Worm (Caenorhabditis elegans) whole organism, young adult: ENCODE data around the gene hphd-1.

Experiments used
- F10E7.11 ChIP-seq: sonication (generic microtip); optimal IDR thresholded peaks from 2 replicates; lab custom pipeline; 2017; ENCODE audit warnings: mild to moderate bottlenecking, missing genetic modification characterization, moderate library complexity, missing compliant biosample characterization
- bed-2 ChIP-seq: fragments of 200-800 bp; sonication (Bioruptor generic); IDR thresholded peaks from 2 replicates; pipeline ENCODE4 v1.3.6; 2022; ENCODE audit warnings: missing genetic modification reagents, missing genetic modification characterization, missing compliant biosample characterization
- cebp-1 ChIP-seq, 2 experiments: fragments of 200-800 bp in 1 of 2; sonication (Bioruptor generic) in 1 of 2; sonication (generic microtip) in 1 of 2; IDR thresholded peaks in 1 of 2; optimal IDR thresholded peaks in 1 of 2; 2 replicates each; pipeline versions ENCODE4 v1.3.6 to Lab custom; 2017 to 2022; ENCODE audit warnings: missing compliant biosample characterization in 2 of 2, missing genetic modification characterization in 2 of 2, mild to moderate bottlenecking in 1 of 2, missing genetic modification reagents in 1 of 2, moderate library complexity in 1 of 2
- ceh-79 ChIP-seq: sonication (generic microtip); optimal IDR thresholded peaks from 2 replicates; lab custom pipeline; 2017; ENCODE audit warnings: mild to moderate bottlenecking, missing genetic modification characterization, missing compliant biosample characterization
- efl-1 ChIP-seq: fragments of 150-350 bp; optimal IDR thresholded peaks from 2 replicates; lab custom pipeline; 2014; ENCODE audit warnings: missing biosample characterization, missing genetic modification reagents, missing genetic modification characterization
- egl-18 ChIP-seq: fragments of 200-800 bp; sonication (Bioruptor generic); IDR thresholded peaks from 2 replicates; pipeline ENCODE4 v1.3.6; 2022; ENCODE audit warnings: missing genetic modification reagents, missing genetic modification characterization, missing compliant biosample characterization
- ets-4 ChIP-seq: fragments of 200-800 bp; sonication (Bioruptor generic); optimal IDR thresholded peaks from 2 replicates; lab custom pipeline; 2018; ENCODE audit warnings: mild to moderate bottlenecking, missing genetic modification characterization, missing compliant biosample characterization
- mel-28 ChIP-seq: sonication (generic microtip); optimal IDR thresholded peaks from 2 replicates; lab custom pipeline; 2016; ENCODE audit warnings: borderline replicate concordance, mild to moderate bottlenecking, missing genetic modification characterization, missing compliant biosample characterization
- mxl-1 ChIP-seq: sonication (generic microtip); optimal IDR thresholded peaks from 2 replicates; lab custom pipeline; 2016; ENCODE audit warnings: missing genetic modification characterization, missing compliant biosample characterization
- nfya-1 ChIP-seq: sonication (generic microtip); optimal IDR thresholded peaks from 2 replicates; lab custom pipeline; 2017; ENCODE audit warnings: antibody characterized with exemption, missing compliant biosample characterization, missing genetic modification characterization, borderline replicate concordance; ENCODE audit not compliant: insufficient read depth
- nhr-120 ChIP-seq: fragments of 200-800 bp; sonication (Bioruptor generic); IDR thresholded peaks from 2 replicates; pipeline ENCODE4 v1.3.6; 2022; ENCODE audit warnings: missing genetic modification characterization, missing compliant biosample characterization
- nhr-179 ChIP-seq: sonication (generic microtip); optimal IDR thresholded peaks from 2 replicates; lab custom pipeline; 2016; ENCODE audit warnings: mild to moderate bottlenecking, missing genetic modification characterization, missing compliant biosample characterization
- repo-1 ChIP-seq: sonication (generic microtip); optimal IDR thresholded peaks from 2 replicates; lab custom pipeline; 2017; ENCODE audit warnings: mild to moderate bottlenecking, missing genetic modification characterization, missing compliant biosample characterization

DNA sequence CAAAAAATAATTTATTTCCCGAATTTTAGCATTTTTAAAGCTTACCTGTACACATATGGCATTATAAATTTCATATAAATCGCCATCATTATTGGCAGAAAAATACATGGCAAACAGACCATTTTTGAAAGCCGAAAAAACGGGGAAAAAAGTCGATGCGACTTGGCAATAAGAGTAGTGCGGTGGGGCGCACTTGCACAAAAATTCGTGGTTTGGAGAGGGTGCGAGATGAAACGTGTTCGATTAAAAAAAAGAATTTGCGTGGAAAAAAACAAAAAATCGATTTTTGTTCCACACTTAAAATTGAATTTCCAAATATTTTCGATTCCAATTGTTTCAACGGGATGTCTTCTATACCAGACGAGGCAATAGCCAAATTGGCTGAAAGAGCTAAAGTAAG, 40.3 kb upstream of the hphd-1 start, which contains the start of gene F18A11.3:
- no peak for TF ChIP-seq repo-1
- no peak for TF ChIP-seq nhr-120 (GFP tag; lab: Robert Waterston, UW)
- no peak for TF ChIP-seq bed-2 (GFP tag; lab: Robert Waterston, UW)
- no peak for TF ChIP-seq nfya-1
- TF ChIP-seq egl-18 = no peak
- no peak for TF ChIP-seq nhr-179
- TF ChIP-seq ceh-79 (tag; lab: Kevin White, UChicago) = no peak
- no peak for TF ChIP-seq mel-28
- TF ChIP-seq mxl-1 = no peak
- no peak for TF ChIP-seq F10E7.11
- TF ChIP-seq cebp-1 (GFP tag; IDR thresholded peaks at IDR 0.05; lab: Robert Waterston, UW) = no peak
- TF ChIP-seq cebp-1 (tag; optimal IDR thresholded peaks at IDR 0.05; lab: Kevin White, UChicago) = no peak
- TF ChIP-seq efl-1 (GFP tag; lab: Kevin White, UChicago) = no peak
- TF ChIP-seq ets-4 (GFP tag; lab: Kevin White, UChicago) = no peak
